Worm (Caenorhabditis elegans) whole organism, L2 larva: ENCODE results near the gene C48B4.12.

Experiments
- C34F6.9 ChIP-seq: fragments of 150-350 bp; optimal IDR thresholded peaks from 2 replicates; lab custom pipeline; 2014; ENCODE audit warnings: missing biosample characterization, missing genetic modification characterization
- F13H6.1 ChIP-seq: sonication (generic microtip); optimal IDR thresholded peaks from 2 replicates; lab custom pipeline; 2016; ENCODE audit warnings: missing genetic modification characterization, missing compliant biosample characterization
- R02D3.7 ChIP-seq: fragments of 150-350 bp; optimal IDR thresholded peaks from 2 replicates; lab custom pipeline; 2014; ENCODE audit warnings: missing biosample characterization, missing genetic modification characterization
- Y55F3AM.14 ChIP-seq: fragments of 200-800 bp; sonication (Bioruptor generic); optimal IDR thresholded peaks from 2 replicates; lab custom pipeline; 2018; ENCODE audit warnings: mild to moderate bottlenecking, missing genetic modification characterization, missing compliant biosample characterization
- ZK546.5 ChIP-seq: sonication (generic microtip); optimal IDR thresholded peaks from 2 replicates; lab custom pipeline; 2017; ENCODE audit warnings: missing biosample characterization, missing genetic modification characterization
- aly-2 ChIP-seq: fragments of 150-350 bp; optimal IDR thresholded peaks from 2 replicates; lab custom pipeline; 2014; ENCODE audit warnings: missing biosample characterization, missing genetic modification characterization
- ama-1 ChIP-seq: fragments of 150-350 bp; optimal IDR thresholded peaks from 2 replicates; lab custom pipeline; 2018; ENCODE audit warnings: inconsistent platforms
- blmp-1 ChIP-seq: sonication (generic microtip); optimal IDR thresholded peaks from 2 replicates; lab custom pipeline; 2017; ENCODE audit warnings: missing genetic modification characterization, mild to moderate bottlenecking, missing compliant biosample characterization, antibody characterized with exemption, moderate library complexity; ENCODE audit not compliant: insufficient read depth
- ceh-16 ChIP-seq: fragments of 150-350 bp; optimal IDR thresholded peaks from 2 replicates; lab custom pipeline; 2014; ENCODE audit warnings: missing biosample characterization, missing genetic modification characterization
- crh-2 ChIP-seq: sonication (generic microtip); optimal IDR thresholded peaks from 2 replicates; lab custom pipeline; 2017; ENCODE audit warnings: missing biosample characterization, missing genetic modification characterization
- dmd-4 ChIP-seq: sonication (generic microtip); optimal IDR thresholded peaks from 2 replicates; lab custom pipeline; 2017; ENCODE audit warnings: missing biosample characterization, missing genetic modification characterization
- egl-27 ChIP-seq: sonication (generic microtip); optimal IDR thresholded peaks from 3 replicates; lab custom pipeline; 2017; ENCODE audit warnings: missing biosample characterization, missing genetic modification reagents, missing genetic modification characterization
- elt-3 ChIP-seq: sonication (generic microtip); optimal IDR thresholded peaks from 2 replicates; lab custom pipeline; 2017; ENCODE audit warnings: missing biosample characterization, missing genetic modification characterization
- fos-1 ChIP-seq: fragments of 150-350 bp; optimal IDR thresholded peaks from 2 replicates; lab custom pipeline; 2014; ENCODE audit warnings: missing biosample characterization, missing genetic modification characterization
- gmeb-1 ChIP-seq: fragments of 150-350 bp; optimal IDR thresholded peaks from 2 replicates; lab custom pipeline; 2014; ENCODE audit warnings: missing biosample characterization, missing genetic modification characterization
- lin-13 ChIP-seq: fragments of 150-350 bp; optimal IDR thresholded peaks from 2 replicates; lab custom pipeline; 2014; ENCODE audit warnings: missing biosample characterization, missing genetic modification reagents, missing genetic modification characterization
- lsy-2 ChIP-seq, 2 experiments: fragments of 150-350 bp in 1 of 2; sonication (generic microtip) in 1 of 2; optimal IDR thresholded peaks; 2 replicates each; lab custom pipeline; 2014 to 2017; ENCODE audit warnings: missing biosample characterization in 2 of 2, missing genetic modification characterization in 2 of 2
- mab-5 ChIP-seq: fragments of 150-350 bp; optimal IDR thresholded peaks from 2 replicates; lab custom pipeline; 2014; ENCODE audit warnings: missing biosample characterization, missing genetic modification characterization
- mbf-1 ChIP-seq: sonication (generic microtip); optimal IDR thresholded peaks from 2 replicates; lab custom pipeline; 2017; ENCODE audit warnings: missing biosample characterization, missing genetic modification characterization
- mdl-1 ChIP-seq, 2 experiments: fragments of 150-350 bp in 1 of 2; sonication (generic microtip) in 1 of 2; optimal IDR thresholded peaks; 2 replicates each; lab custom pipeline; 2017; ENCODE audit warnings: missing biosample characterization in 2 of 2, missing genetic modification characterization in 2 of 2
- nhr-10 ChIP-seq: sonication (generic microtip); optimal IDR thresholded peaks from 2 replicates; lab custom pipeline; 2017; ENCODE audit warnings: missing biosample characterization, missing genetic modification characterization
- nhr-129 ChIP-seq: fragments of 150-350 bp; optimal IDR thresholded peaks from 2 replicates; lab custom pipeline; 2014; ENCODE audit warnings: missing biosample characterization, missing genetic modification characterization
- nhr-21 ChIP-seq: fragments of 150-350 bp; optimal IDR thresholded peaks from 2 replicates; lab custom pipeline; 2014; ENCODE audit warnings: missing biosample characterization, missing genetic modification characterization
- nhr-23 ChIP-seq: fragments of 150-350 bp; optimal IDR thresholded peaks from 2 replicates; lab custom pipeline; 2014; ENCODE audit warnings: missing biosample characterization, missing genetic modification reagents, missing genetic modification characterization
- nhr-237 ChIP-seq: fragments of 150-350 bp; optimal IDR thresholded peaks from 2 replicates; lab custom pipeline; 2014; ENCODE audit warnings: missing biosample characterization, missing genetic modification characterization
- nhr-25 ChIP-seq: fragments of 150-350 bp; sonication (generic microtip); optimal IDR thresholded peaks from 3 replicates; lab custom pipeline; 2014; ENCODE audit warnings: missing biosample characterization, missing genetic modification characterization
- nhr-6 ChIP-seq: fragments of 150-350 bp; optimal IDR thresholded peaks from 2 replicates; lab custom pipeline; 2014; ENCODE audit warnings: missing biosample characterization, missing genetic modification characterization
- nhr-77 ChIP-seq: fragments of 150-350 bp; optimal IDR thresholded peaks from 2 replicates; lab custom pipeline; 2014; ENCODE audit warnings: missing biosample characterization, missing genetic modification characterization
- sem-4 ChIP-seq: fragments of 150-350 bp; optimal IDR thresholded peaks from 2 replicates; lab custom pipeline; 2014; ENCODE audit warnings: missing biosample characterization, missing genetic modification reagents, missing genetic modification characterization
- skn-1 ChIP-seq: sonication (generic microtip); optimal IDR thresholded peaks from 2 replicates; lab custom pipeline; 2017; ENCODE audit warnings: missing biosample characterization, missing genetic modification characterization
- sma-3 ChIP-seq: sonication (generic microtip); optimal IDR thresholded peaks from 2 replicates; lab custom pipeline; 2016; ENCODE audit warnings: missing genetic modification reagents, missing genetic modification characterization, missing compliant biosample characterization
- sma-9 ChIP-seq, 2 experiments: fragments of 150-350 bp in 1 of 2; sonication (generic microtip) in 1 of 2; optimal IDR thresholded peaks; 2 replicates each; lab custom pipeline; 2014 to 2016; ENCODE audit warnings: missing genetic modification characterization in 2 of 2, mild to moderate bottlenecking in 1 of 2, missing biosample characterization in 1 of 2, missing compliant biosample characterization in 1 of 2, missing genetic modification reagents in 1 of 2, moderate library complexity in 1 of 2
- snpc-4 ChIP-seq: fragments of 150-350 bp; optimal IDR thresholded peaks from 2 replicates; lab custom pipeline; 2014; ENCODE audit warnings: missing biosample characterization, missing genetic modification characterization
- unc-55 ChIP-seq: fragments of 150-350 bp; sonication (generic microtip); optimal IDR thresholded peaks from 3 replicates; lab custom pipeline; 2014; ENCODE audit warnings: missing biosample characterization, missing genetic modification reagents, missing genetic modification characterization
- zag-1 ChIP-seq: fragments of 150-350 bp; optimal IDR thresholded peaks from 2 replicates; lab custom pipeline; 2014; ENCODE audit warnings: missing biosample characterization, missing genetic modification characterization
- ztf-11 ChIP-seq: sonication (generic microtip); optimal IDR thresholded peaks from 2 replicates; lab custom pipeline; 2017; ENCODE audit warnings: missing biosample characterization, missing genetic modification characterization
- ztf-4 ChIP-seq: fragments of 150-350 bp; optimal IDR thresholded peaks from 2 replicates; lab custom pipeline; 2014; ENCODE audit warnings: missing biosample characterization, missing genetic modification characterization

Gene C48B4.12

DNA sequence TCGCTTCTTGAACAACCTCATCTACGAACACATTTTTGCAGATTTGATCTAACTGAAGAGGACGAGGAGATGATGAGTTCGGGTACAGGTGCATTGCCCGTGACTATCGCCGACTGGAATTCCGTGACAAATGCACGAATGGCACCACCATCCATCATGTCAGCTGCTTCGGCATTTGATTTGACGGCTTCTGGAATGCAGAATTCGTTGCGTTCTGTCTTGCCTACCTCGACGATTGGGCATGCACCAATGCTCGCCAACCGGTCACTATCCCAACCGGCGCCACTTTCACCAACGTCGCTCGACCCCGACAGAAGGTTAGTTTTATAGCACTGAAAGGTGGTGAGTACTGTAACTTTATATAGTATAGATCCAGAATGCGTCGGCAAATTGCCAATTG is 26.3 kb downstream of the C48B4.12 start:
- TF ChIP-seq nhr-25 (tag; lab: Kevin White, UChicago): no peak
- no peak for TF ChIP-seq R02D3.7 (tag; lab: Kevin White, UChicago)
- no peak for TF ChIP-seq snpc-4 (tag; lab: Kevin White, UChicago)
- no peak for TF ChIP-seq nhr-237
- TF ChIP-seq nhr-10: no peak
- no peak for TF ChIP-seq ztf-4
- TF ChIP-seq elt-3 (tag; lab: Kevin White, UChicago): no peak
- no peak for TF ChIP-seq unc-55 (GFP tag; lab: Kevin White, UChicago)
- TF ChIP-seq, all 48 proteins: peak for 0

- TF ChIP-seq nhr-129 (tag; lab: Kevin White, UChicago) (peak; percentile 4), ztf-4 (peak; percentile 3), gmeb-1 (no peak)
Observed at ce11 chrIII:9626602-9627001, 29.5 kb downstream of the C48B4.12 start.

ce11 chrIII:9629054-9629453 is 31.9 kb downstream of the C48B4.12 start, which contains the start of gene tbg-1:
TSS of gene tbg-1 (minus strand) at chrIII:9629154.
- TF ChIP-seq F13H6.1 (tag; lab: Kevin White, UChicago) (no peak), nhr-77 (tag; lab: Kevin White, UChicago) (no peak), nhr-237 (no peak), Y55F3AM.14 (GFP tag; lab: Kevin White, UChicago) (no peak), nhr-21 (tag; lab: Kevin White, UChicago) (no peak), ztf-4 (no peak), lin-13 (GFP tag; lab: Kevin White, UChicago) (no peak), lsy-2 (tag; optimal IDR thresholded peaks at IDR 0.05; lab: Kevin White, UChicago) (no peak), snpc-4 (tag; lab: Kevin White, UChicago) (no peak), nhr-23 (no peak), nhr-25 (tag; lab: Kevin White, UChicago) (no peak), mdl-1 (tag; optimal IDR thresholded peaks at IDR 0.05; lab: Kevin White, UChicago) (no peak)
- TF ChIP-seq, all 48 proteins: peak for 0

DNA sequence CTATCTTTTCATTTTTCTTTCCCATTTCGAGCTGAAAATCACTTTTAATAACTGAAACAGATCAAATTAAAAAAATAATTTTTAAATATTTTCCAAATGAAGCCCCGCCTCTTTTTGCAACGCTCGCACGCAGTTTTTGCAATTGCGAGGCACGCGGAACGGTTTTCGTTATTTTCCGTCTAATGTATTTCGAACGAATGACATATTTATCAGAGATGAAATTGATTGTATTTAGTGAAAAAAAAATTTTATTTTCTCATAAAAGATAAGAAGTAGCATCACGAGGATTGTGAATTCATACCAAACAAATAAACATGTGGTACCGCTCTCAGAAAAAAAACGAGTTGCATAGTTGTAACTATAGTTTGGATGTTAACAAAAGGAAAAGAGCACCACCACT is 32.7 kb downstream of the C48B4.12 start, which contains the start of gene rpac-19:
Gene rpac-19, minus strand, starts transcription at position 31 of the 400 bp plus-strand sequence.
- peak in 1 of 2 experiments; percentile 76 for TF ChIP-seq lsy-2 (tag; optimal IDR thresholded peaks at IDR 0.05; lab: Kevin White, UChicago)
- TF ChIP-seq skn-1 (tag; lab: Kevin White, UChicago): peak; percentile 66
- no peak for TF ChIP-seq nhr-77 (tag; lab: Kevin White, UChicago)
- no peak for TF ChIP-seq zag-1
- TF ChIP-seq gmeb-1: peak; percentile 80
- peak; percentile 17 for TF ChIP-seq Y55F3AM.14 (GFP tag; lab: Kevin White, UChicago)
- no peak for TF ChIP-seq nhr-10
- no peak for TF ChIP-seq blmp-1 (tag; lab: Kevin White, UChicago)
- peak; percentile 55 for TF ChIP-seq ztf-4
- TF ChIP-seq nhr-129 (tag; lab: Kevin White, UChicago): peak; percentile 35
- peak; percentile 75 for TF ChIP-seq crh-2 (tag; lab: Kevin White, UChicago)
- TF ChIP-seq ama-1 (lab: Kevin White, UChicago): peak; percentile 64
- peak; percentile 77 for TF ChIP-seq sem-4 (tag; lab: Kevin White, UChicago)
- TF ChIP-seq ceh-16: no peak
- peak; percentile 4 for TF ChIP-seq fos-1 (tag; lab: Kevin White, UChicago)
- TF ChIP-seq nhr-237: peak; percentile 19
- TF ChIP-seq ZK546.5 (tag; lab: Kevin White, UChicago): no peak
- peak; percentile 63 for TF ChIP-seq C34F6.9 (tag; lab: Kevin White, UChicago)
- peak; percentile 6 for TF ChIP-seq egl-27 (tag; lab: Kevin White, UChicago)
- TF ChIP-seq sma-3 (GFP tag; lab: Kevin White, UChicago): peak; percentile 85
- no peak for TF ChIP-seq ztf-11 (tag; lab: Kevin White, UChicago)
- no peak for TF ChIP-seq dmd-4 (tag; lab: Kevin White, UChicago)
- TF ChIP-seq unc-55 (GFP tag; lab: Kevin White, UChicago): peak; percentile 57
- peak; percentile 58 for TF ChIP-seq nhr-25 (tag; lab: Kevin White, UChicago)
- TF ChIP-seq mab-5: no peak
- peak; percentile 72 for TF ChIP-seq lin-13 (GFP tag; lab: Kevin White, UChicago)
- TF ChIP-seq sma-9 (GFP tag; optimal IDR thresholded peaks at IDR 0.05; lab: Kevin White, UChicago): peak; percentile 69
- TF ChIP-seq sma-9 (tag; optimal IDR thresholded peaks at IDR 0.05; lab: Kevin White, UChicago): no peak
- no peak for TF ChIP-seq mbf-1
- TF ChIP-seq elt-3 (tag; lab: Kevin White, UChicago): no peak
- no peak for TF ChIP-seq nhr-6 (tag; lab: Kevin White, UChicago)
- no peak for TF ChIP-seq aly-2 (tag; lab: Kevin White, UChicago)
- TF ChIP-seq F13H6.1 (tag; lab: Kevin White, UChicago): peak; percentile 72
